Worm (Caenorhabditis elegans) whole organism, midembryonic: ENCODE data around the gene C44H4.4.

ENCODE experiments used
- T22C8.4 ChIP-seq: fragments of 200-800 bp; sonication (Bioruptor generic); IDR thresholded peaks from 2 replicates; pipeline ENCODE4 v1.3.6; 2022; ENCODE audit warnings: missing genetic modification characterization, missing compliant biosample characterization
- cog-1 ChIP-seq: sonication (generic microtip); optimal IDR thresholded peaks from 2 replicates; lab custom pipeline; 2016; ENCODE audit warnings: missing genetic modification characterization, missing compliant biosample characterization
- flt-1 ChIP-seq: fragments of 200-800 bp; sonication (Bioruptor generic); IDR thresholded peaks from 2 replicates; pipeline ENCODE4 v1.3.6; 2022; ENCODE audit warnings: missing genetic modification characterization, missing compliant biosample characterization
- ref-1 ChIP-seq: fragments of 200-800 bp; sonication (Bioruptor generic); conservative IDR thresholded peaks from 2 replicates; pipeline ENCODE4 v1.3.6; 2022; ENCODE audit warnings: missing genetic modification reagents, missing genetic modification characterization, missing compliant biosample characterization
- ztf-29 ChIP-seq: fragments of 200-800 bp; sonication (Bioruptor generic); IDR thresholded peaks from 2 replicates; pipeline ENCODE4 v1.3.6; 2022; ENCODE audit warnings: missing genetic modification reagents, missing genetic modification characterization, missing compliant biosample characterization

ce11 chrX:14559084-14559483 is 29.8 kb downstream of the C44H4.4 start:
- no peak for TF ChIP-seq ztf-29
- no peak for TF ChIP-seq flt-1 (GFP tag; lab: Robert Waterston, UW)
- TF ChIP-seq ref-1 (GFP tag; lab: Robert Waterston, UW), result no peak
- TF ChIP-seq cog-1 (tag; lab: Kevin White, UChicago), result no peak
- no peak for TF ChIP-seq T22C8.4
